Fruit fly (Drosophila melanogaster) whole organism, embryonic: ENCODE results near the gene bwa.

Experiments
- Aef1 ChIP-seq: fragments of 200-800 bp; sonication (Bioruptor generic); IDR thresholded peaks from 3 replicates; pipeline ENCODE4 v1.3.6; 2022; ENCODE audit warnings: missing biosample characterization, missing genetic modification characterization
- CG12104 ChIP-seq: fragments of 200-800 bp; sonication (Bioruptor generic); optimal IDR thresholded peaks from 3 replicates; lab custom pipeline; 2016; ENCODE audit warnings: missing biosample characterization, missing genetic modification characterization
- CG13424 ChIP-seq: fragments of 200-800 bp; sonication (Bioruptor generic); optimal IDR thresholded peaks from 2 replicates; lab custom pipeline; 2019; ENCODE audit warnings: missing biosample characterization, mild to moderate bottlenecking, missing genetic modification characterization, moderate library complexity
- CG13894 ChIP-seq: fragments of 200-800 bp; sonication (Bioruptor generic); optimal IDR thresholded peaks from 3 replicates; lab custom pipeline; 2018; ENCODE audit warnings: missing biosample characterization, mild to moderate bottlenecking, missing genetic modification characterization, moderate library complexity
- CG14050 ChIP-seq: fragments of 200-800 bp; sonication (Bioruptor generic); IDR thresholded peaks from 3 replicates; pipeline ENCODE4 v1.3.6; 2022; ENCODE audit warnings: missing biosample characterization, missing genetic modification characterization
- CG14667 ChIP-seq: fragments of 200-800 bp; sonication (Bioruptor generic); IDR thresholded peaks from 2 replicates; pipeline ENCODE4 v1.3.6; 2022; ENCODE audit warnings: missing biosample characterization, missing genetic modification characterization
- CG14710 ChIP-seq: fragments of 200-800 bp; sonication (Bioruptor generic); optimal IDR thresholded peaks from 3 replicates; lab custom pipeline; 2019; ENCODE audit warnings: missing biosample characterization, mild to moderate bottlenecking, missing genetic modification characterization, moderate library complexity
- CG16863 ChIP-seq: fragments of 200-800 bp; sonication (Bioruptor generic); optimal IDR thresholded peaks from 3 replicates; lab custom pipeline; 2016; ENCODE audit warnings: missing biosample characterization, missing genetic modification characterization
- CG17186 ChIP-seq: fragments of 200-800 bp; sonication (Bioruptor generic); optimal IDR thresholded peaks from 3 replicates; lab custom pipeline; 2017; ENCODE audit warnings: missing biosample characterization, missing genetic modification reagents, missing genetic modification characterization
- CG2712 ChIP-seq: fragments of 200-800 bp; optimal IDR thresholded peaks from 3 replicates; lab custom pipeline; 2019; ENCODE audit warnings: missing biosample characterization, mild to moderate bottlenecking, missing genetic modification characterization, moderate library complexity
- CG34422 ChIP-seq: fragments of 200-800 bp; sonication (Bioruptor generic); IDR thresholded peaks from 3 replicates; pipeline ENCODE4 v1.3.6; 2022; ENCODE audit warnings: missing biosample characterization, missing genetic modification characterization
- CG42726 ChIP-seq: fragments of 200-800 bp; sonication (Bioruptor generic); IDR thresholded peaks from 2 replicates; pipeline ENCODE4 v1.3.6; 2022; ENCODE audit warnings: missing biosample characterization, missing genetic modification characterization; ENCODE audit not compliant: partially characterized antibody
- CG4282 ChIP-seq: fragments of 200-800 bp; sonication (Bioruptor generic); optimal IDR thresholded peaks from 2 replicates; lab custom pipeline; 2016; ENCODE audit warnings: missing biosample characterization, missing genetic modification characterization
- CG4820 ChIP-seq: fragments of 200-800 bp; sonication (Bioruptor generic); optimal IDR thresholded peaks from 3 replicates; lab custom pipeline; 2016; ENCODE audit warnings: missing biosample characterization, missing genetic modification characterization
- CG7928 ChIP-seq: fragments of 200-800 bp; sonication (Bioruptor generic); optimal IDR thresholded peaks from 2 replicates; lab custom pipeline; 2017; ENCODE audit warnings: missing biosample characterization, mild to moderate bottlenecking, missing genetic modification characterization
- Chrac-16 ChIP-seq: fragments of 200-800 bp; sonication (Bioruptor generic); optimal IDR thresholded peaks from 3 replicates; lab custom pipeline; 2016; ENCODE audit warnings: missing biosample characterization, missing genetic modification characterization
- CoRest ChIP-seq: fragments of 200-800 bp; sonication (Bioruptor generic); optimal IDR thresholded peaks from 3 replicates; lab custom pipeline; 2018; ENCODE audit warnings: missing biosample characterization, mild to moderate bottlenecking, missing genetic modification characterization, moderate library complexity
- CrebB ChIP-seq: fragments of 200-800 bp; sonication (Bioruptor generic); optimal IDR thresholded peaks from 3 replicates; lab custom pipeline; 2018; ENCODE audit warnings: missing biosample characterization, mild to moderate bottlenecking, missing genetic modification characterization
- D19B ChIP-seq: fragments of 200-800 bp; sonication (Bioruptor generic); optimal IDR thresholded peaks from 2 replicates; lab custom pipeline; 2017; ENCODE audit warnings: missing biosample characterization, mild to moderate bottlenecking, missing genetic modification characterization
- Doc3 ChIP-seq: fragments of 200-800 bp; sonication (Bioruptor generic); IDR thresholded peaks from 3 replicates; pipeline ENCODE4 v1.3.6; 2022; ENCODE audit warnings: missing biosample characterization, missing genetic modification characterization; ENCODE audit not compliant: partially characterized antibody
- Drgx ChIP-seq: fragments of 200-800 bp; sonication (Bioruptor generic); IDR thresholded peaks from 2 replicates; pipeline ENCODE4 v1.3.6; 2022; ENCODE audit warnings: missing biosample characterization, missing genetic modification characterization
- HLH4C ChIP-seq: fragments of 200-800 bp; sonication (Bioruptor generic); IDR thresholded peaks from 3 replicates; pipeline ENCODE4 v1.3.6; 2022; ENCODE audit warnings: missing biosample characterization, missing genetic modification characterization; ENCODE audit not compliant: partially characterized antibody
- MTF-1 ChIP-seq: fragments of 200-800 bp; sonication (Bioruptor generic); optimal IDR thresholded peaks from 2 replicates; lab custom pipeline; 2018; ENCODE audit warnings: missing biosample characterization, mild to moderate bottlenecking, missing genetic modification characterization, borderline replicate concordance
- NfI ChIP-seq: fragments of 200-800 bp; sonication (Bioruptor generic); optimal IDR thresholded peaks from 3 replicates; lab custom pipeline; 2018; ENCODE audit warnings: missing biosample characterization, mild to moderate bottlenecking, missing genetic modification characterization, moderate library complexity
- Scr ChIP-seq: fragments of 200-800 bp; sonication (Bioruptor generic); IDR thresholded peaks from 2 replicates; pipeline ENCODE4 v1.3.6; 2022; ENCODE audit warnings: missing biosample characterization, missing genetic modification characterization; ENCODE audit not compliant: partially characterized antibody
- Stat92E ChIP-seq, 3 experiments: fragments of >200 bp in 2 of 3; fragments of 200-800 bp in 1 of 3; sonication (Bioruptor generic) in 1 of 3; optimal IDR thresholded peaks; 2 replicates each; lab custom pipeline; 2017 to 2019; ENCODE audit warnings: missing biosample characterization in 3 of 3, missing genetic modification characterization in 3 of 3, mild to moderate bottlenecking in 1 of 3, moderate library complexity in 1 of 3
- Vsx1 ChIP-seq: fragments of 200-800 bp; sonication (Bioruptor generic); optimal IDR thresholded peaks from 2 replicates; lab custom pipeline; 2017; ENCODE audit warnings: missing biosample characterization, mild to moderate bottlenecking, missing genetic modification characterization, missing genetic modification reagents
- amos ChIP-seq: fragments of 200-800 bp; sonication (Bioruptor generic); IDR thresholded peaks from 2 replicates; pipeline ENCODE4 v1.3.6; 2022; ENCODE audit warnings: missing biosample characterization, missing genetic modification characterization; ENCODE audit not compliant: partially characterized antibody
- az2 ChIP-seq: fragments of 200-800 bp; sonication (Bioruptor generic); optimal IDR thresholded peaks from 3 replicates; lab custom pipeline; 2016; ENCODE audit warnings: missing biosample characterization, missing genetic modification characterization
- br ChIP-seq: fragments of >200 bp; optimal IDR thresholded peaks from 2 replicates; lab custom pipeline; 2017
- bsh ChIP-seq, 2 experiments: fragments of 200-800 bp; sonication (Bioruptor generic); optimal IDR thresholded peaks; 2 replicates each; lab custom pipeline; 2017 to 2018; ENCODE audit warnings: mild to moderate bottlenecking in 2 of 2, missing biosample characterization in 2 of 2, missing genetic modification characterization in 2 of 2, moderate library complexity in 1 of 2
- dan ChIP-seq: fragments of 200-800 bp; sonication (Bioruptor generic); IDR thresholded peaks from 2 replicates; pipeline ENCODE4 v1.3.6; 2022; ENCODE audit warnings: missing biosample characterization, missing genetic modification characterization
- dmrt11E ChIP-seq: fragments of 200-800 bp; sonication (Bioruptor generic); optimal IDR thresholded peaks from 3 replicates; lab custom pipeline; 2018; ENCODE audit warnings: missing biosample characterization, mild to moderate bottlenecking, missing genetic modification characterization, moderate library complexity
- ems ChIP-seq: fragments of 200-800 bp; sonication (Bioruptor generic); optimal IDR thresholded peaks from 3 replicates; lab custom pipeline; 2016; ENCODE audit warnings: missing biosample characterization, missing genetic modification characterization
- ham ChIP-seq: fragments of 200-800 bp; sonication (Bioruptor generic); IDR thresholded peaks from 2 replicates; pipeline ENCODE4 v1.3.6; 2022; ENCODE audit warnings: missing biosample characterization, missing genetic modification characterization
- hkb ChIP-seq, 2 experiments: fragments of 200-800 bp in 1 of 2; fragments of >200 bp in 1 of 2; sonication (Bioruptor generic) in 1 of 2; IDR thresholded peaks in 1 of 2; optimal IDR thresholded peaks in 1 of 2; 2 replicates each; pipeline versions ENCODE4 v1.3.6 to Lab custom; 2017 to 2022; ENCODE audit warnings: missing biosample characterization in 1 of 2, missing genetic modification characterization in 1 of 2
- insv ChIP-seq, 2 experiments: fragments of 200-800 bp; sonication (Bioruptor generic); optimal IDR thresholded peaks; 3 replicates each; lab custom pipeline; 2016 to 2018; ENCODE audit warnings: missing biosample characterization in 2 of 2, missing genetic modification characterization in 2 of 2
- inv ChIP-seq: fragments of 200-800 bp; sonication (Bioruptor generic); IDR thresholded peaks from 2 replicates; pipeline ENCODE4 v1.3.6; 2022; ENCODE audit warnings: missing biosample characterization, missing genetic modification characterization; ENCODE audit not compliant: partially characterized antibody
- pan ChIP-seq, 4 experiments: fragments of >200 bp in 3 of 4; fragments of 200-800 bp in 1 of 4; sonication (Bioruptor generic) in 1 of 4; optimal IDR thresholded peaks in 3 of 4; IDR thresholded peaks in 1 of 4; 2 replicates each; pipeline versions ENCODE4 v1.3.6 to Lab custom; 2017 to 2022; ENCODE audit warnings: missing biosample characterization in 2 of 4, missing genetic modification characterization in 2 of 4, mixed read lengths in 1 of 4
- ranshi ChIP-seq: fragments of 200-800 bp; sonication (Bioruptor generic); IDR thresholded peaks from 2 replicates; pipeline ENCODE4 v1.3.6; 2022; ENCODE audit warnings: missing biosample characterization, missing genetic modification characterization
- rib ChIP-seq: fragments of 200-800 bp; sonication (Bioruptor generic); IDR thresholded peaks from 2 replicates; pipeline ENCODE4 v1.3.6; 2022; ENCODE audit warnings: missing biosample characterization, missing genetic modification characterization
- sens ChIP-seq: fragments of 200-800 bp; sonication (Bioruptor generic); peaks from one replicate; lab custom pipeline; 2016; ENCODE audit warnings: missing biosample characterization, missing genetic modification characterization
- sug ChIP-seq: fragments of 200-800 bp; optimal IDR thresholded peaks from 2 replicates; lab custom pipeline; 2019; ENCODE audit warnings: missing biosample characterization, mild to moderate bottlenecking, missing genetic modification characterization, moderate library complexity
- toy ChIP-seq: fragments of 200-800 bp; sonication (Bioruptor generic); IDR thresholded peaks from 2 replicates; pipeline ENCODE4 v1.3.6; 2022; ENCODE audit warnings: missing biosample characterization, missing genetic modification characterization
- wor ChIP-seq: fragments of 200-800 bp; sonication (Bioruptor generic); IDR thresholded peaks from 2 replicates; pipeline ENCODE4 v1.3.6; 2022; ENCODE audit warnings: missing biosample characterization, missing genetic modification characterization
- z ChIP-seq: fragments of 200-800 bp; sonication (Bioruptor generic); IDR thresholded peaks from 3 replicates; pipeline ENCODE4 v1.3.6; 2022; ENCODE audit warnings: missing biosample characterization, missing genetic modification characterization

bwa gene

DNA sequence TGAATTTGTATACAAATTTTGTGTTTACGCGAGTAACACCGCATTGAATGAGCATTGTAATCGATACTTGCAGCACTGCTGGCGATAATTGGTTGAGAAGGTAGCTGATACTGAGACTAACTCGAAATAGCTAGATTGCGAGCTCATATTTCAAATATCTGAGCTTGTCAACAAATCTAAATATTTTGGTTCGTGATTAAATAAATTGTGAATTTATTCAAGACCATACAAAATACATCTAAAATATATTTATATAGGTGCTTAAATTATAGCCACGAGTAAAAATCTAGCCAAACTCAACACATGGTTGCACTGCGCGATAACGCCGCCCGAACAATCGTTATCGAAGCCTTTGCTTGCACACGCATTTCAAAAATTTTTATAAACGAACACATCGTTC is 27.6 kb downstream of the bwa start, which contains the start of the genes Taf13 and nesd (continued):
- TF ChIP-seq CG13424 (tag; lab: Kevin White, UChicago) (peak; percentile 66), Drgx (GFP tag; lab: Robert Waterston, UW) (no peak), CG4820 (GFP tag; lab: Kevin White, UChicago) (peak; percentile 20), hkb (optimal IDR thresholded peaks at IDR 0.05; lab: Kevin White, UChicago) (peak; percentile 82), hkb (GFP tag; IDR thresholded peaks at IDR 0.05; lab: Robert Waterston, UW) (no peak), dmrt11E (tag; lab: Kevin White, UChicago) (peak; percentile 46), Stat92E (GFP tag; optimal IDR thresholded peaks at IDR 0.05; lab: Kevin White, UChicago) (no peak), sug (tag; lab: Kevin White, UChicago) (peak; percentile 71), wor (GFP tag; lab: Robert Waterston, UW) (no peak), HLH4C (GFP tag; lab: Robert Waterston, UW) (peak; percentile 89), CG2712 (peak; percentile 64), Doc3 (GFP tag; lab: Robert Waterston, UW) (peak; percentile 60), CG16863 (peak; percentile 64), insv (GFP tag; optimal IDR thresholded peaks at IDR 0.05; lab: Kevin White, UChicago) (peak in 1 of 2 experiments; percentile 25), NfI (GFP tag; lab: Kevin White, UChicago) (peak; percentile 46)
- TF ChIP-seq, all 482 proteins: peak for 174

DNA sequence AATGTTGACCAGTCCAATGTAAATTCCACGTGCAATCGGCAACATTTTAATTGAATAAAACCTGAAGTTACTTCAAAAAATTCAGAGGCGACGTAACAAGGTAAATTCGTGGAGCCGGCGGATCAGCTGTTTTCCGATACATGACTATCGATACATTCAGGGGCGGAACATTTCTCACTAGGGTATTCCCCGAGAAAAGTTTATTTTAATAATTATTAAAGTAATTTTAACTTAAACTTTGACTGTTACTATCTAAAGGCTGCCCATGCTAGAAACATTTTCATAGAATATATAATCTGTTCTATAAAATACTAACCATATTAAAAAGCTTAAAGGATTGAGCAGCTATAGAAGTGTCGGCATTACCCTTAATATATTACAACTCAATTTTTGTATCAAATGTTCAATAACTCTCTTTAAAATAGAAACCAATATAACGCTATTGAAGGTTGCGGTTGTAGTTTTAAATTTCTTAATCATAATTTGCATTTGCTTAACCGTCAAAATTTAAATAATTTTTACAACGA is 31.0 kb downstream of the bwa start, which contains the start of the genes mRpS18B and Kua:
TSS of gene mRpS18B (minus strand) at position 149 of the 527 bp plus-strand sequence.
TSS of gene Kua (plus strand) at position 477 of the 527 bp plus-strand sequence.
- TF ChIP-seq ranshi (GFP tag; lab: Robert Waterston, UW): peak; percentile 57; the same call in 1 of the 2 replicates
- peak; percentile 10 for TF ChIP-seq ems (GFP tag; lab: Kevin White, UChicago)
- TF ChIP-seq CG17186 (GFP tag; lab: Kevin White, UChicago): no peak
- TF ChIP-seq MTF-1 (GFP tag; lab: Kevin White, UChicago): no peak
- no peak for TF ChIP-seq D19B (GFP tag; lab: Kevin White, UChicago)
- TF ChIP-seq dan: no peak
- TF ChIP-seq ham: no peak
- TF ChIP-seq pan (optimal IDR thresholded peaks at IDR 0.05; lab: Kevin White, UChicago): no peak
- peak in 1 of 2 experiments; percentile 63 for TF ChIP-seq pan (GFP tag; optimal IDR thresholded peaks at IDR 0.05 in 1 of 2, IDR thresholded peaks at IDR 0.05 in 1 of 2)
- peak; percentile 51 for TF ChIP-seq CG12104 (GFP tag; lab: Kevin White, UChicago)
- TF ChIP-seq CG14667 (GFP tag; lab: Robert Waterston, UW): no peak
- TF ChIP-seq br (lab: Kevin White, UChicago): no peak
- peak; percentile 65 for TF ChIP-seq CG14710 (tag; lab: Kevin White, UChicago)
- TF ChIP-seq az2 (GFP tag; lab: Kevin White, UChicago): peak; percentile 57
- TF ChIP-seq CG13894 (tag; lab: Kevin White, UChicago): peak; percentile 44
- peak; percentile 47 for TF ChIP-seq inv (GFP tag; lab: Robert Waterston, UW)
- peak; percentile 90 for TF ChIP-seq sens (GFP tag; lab: Kevin White, UChicago)
- no peak for TF ChIP-seq toy (GFP tag; lab: Robert Waterston, UW)
- TF ChIP-seq CG42726 (GFP tag; lab: Robert Waterston, UW): 0 out of 2 replicates have a peak, but pooled peaks have one; percentile 43
- TF ChIP-seq Scr (GFP tag; lab: Robert Waterston, UW): peak; percentile 55
- no peak for TF ChIP-seq CG14050
- peak; percentile 17; the same call in 1 of the 2 replicates for TF ChIP-seq rib (GFP tag; lab: Robert Waterston, UW)
- TF ChIP-seq amos: peak; percentile 66
- peak; percentile 51; the same call in 2 of the 3 replicates for TF ChIP-seq Aef1
- peak in 1 of 2 experiments; percentile 54 for TF ChIP-seq bsh (GFP tag; optimal IDR thresholded peaks at IDR 0.05; lab: Kevin White, UChicago)
- TF ChIP-seq CrebB (tag; lab: Kevin White, UChicago): no peak
- peak; percentile 70 for TF ChIP-seq CG2712
- TF ChIP-seq Chrac-16 (GFP tag; lab: Kevin White, UChicago): peak; percentile 40
- peak; percentile 35 for TF ChIP-seq CG16863
- TF ChIP-seq CoRest (tag; lab: Kevin White, UChicago): peak; percentile 83
- TF ChIP-seq CG34422 (GFP tag; lab: Robert Waterston, UW): 0 out of 3 replicates have a peak, but pooled peaks have one; percentile 54
- no peak for TF ChIP-seq CG4282 (GFP tag; lab: Kevin White, UChicago)
- no peak for TF ChIP-seq z (GFP tag; lab: Robert Waterston, UW)
- TF ChIP-seq Vsx1: no peak
- TF ChIP-seq CG7928 (GFP tag; lab: Kevin White, UChicago): peak; percentile 48
